Fruit fly (Drosophila melanogaster): Measurements from ENCODE around the gene CG13901.

The CG13901 gene

dm6 chr3L:851061-851460, 13.4 kb upstream of the CG13901 start, which contains the start of gene Dci (continued):
- peak; percentile 11 for TF ChIP-seq her (GFP tag; optimal IDR thresholded peaks at IDR 0.05)
- TF ChIP-seq HLH54F (GFP tag; optimal IDR thresholded peaks at IDR 0.05) = peak; percentile 76
- no peak for TF ChIP-seq CG14965 (GFP tag; optimal IDR thresholded peaks at IDR 0.05; ENCODE audit: borderline replicate concordance)
- TF ChIP-seq lilli (GFP tag; optimal IDR thresholded peaks at IDR 0.05) = peak; percentile 77
- TF ChIP-seq C15 (GFP tag; IDR thresholded peaks at IDR 0.05) = peak; percentile 43; the same call in 1 of the 3 replicates
- TF ChIP-seq gem (tag; optimal IDR thresholded peaks at IDR 0.05) = peak; percentile 82
- TF ChIP-seq otp (GFP tag; IDR thresholded peaks at IDR 0.05) = peak; percentile 48; the same call in 1 of the 3 replicates
- peak; percentile 27 for TF ChIP-seq Lhr (GFP tag; optimal IDR thresholded peaks at IDR 0.05)
- TF ChIP-seq shn (GFP tag; optimal IDR thresholded peaks at IDR 0.05) = peak; percentile 63
- peak; percentile 34 for TF ChIP-seq CG8388 (GFP tag; optimal IDR thresholded peaks at IDR 0.05)
- peak; percentile 84 for TF ChIP-seq CG2889 (GFP tag; IDR thresholded peaks at IDR 0.05)
- TF ChIP-seq chinmo (GFP tag; IDR thresholded peaks at IDR 0.05; ENCODE audit: partially characterized antibody) = 0 out of 4 replicates have a peak, but pooled peaks have one; percentile 49
- peak; percentile 16 for TF ChIP-seq Dek (tag; optimal IDR thresholded peaks at IDR 0.05)
- TF ChIP-seq CrebB (tag; optimal IDR thresholded peaks at IDR 0.05) = no peak
- TF ChIP-seq Neu2 (GFP tag; optimal IDR thresholded peaks at IDR 0.05; ENCODE audit: borderline replicate concordance) = peak; percentile 52
- TF ChIP-seq CG8478 (optimal IDR thresholded peaks at IDR 0.05) = peak; percentile 57
- peak; percentile 92 for TF ChIP-seq Doc3 (GFP tag; IDR thresholded peaks at IDR 0.05; ENCODE audit: partially characterized antibody)
- TF ChIP-seq CG30403 (GFP tag; optimal IDR thresholded peaks at IDR 0.05) = peak; percentile 85
- peak; percentile 38; the same call in 1 of the 2 replicates for TF ChIP-seq CG1024 (GFP tag; IDR thresholded peaks at IDR 0.05)
- no peak for TF ChIP-seq YL-1 (GFP tag; optimal IDR thresholded peaks at IDR 0.05)
- TF ChIP-seq caup (GFP tag; optimal IDR thresholded peaks at IDR 0.05; ENCODE audit: severe bottlenecking) = peak; percentile 10
- no peak for TF ChIP-seq CG12299 (tag; optimal IDR thresholded peaks at IDR 0.05)
- peak; percentile 67 for TF ChIP-seq Ssrp (tag; optimal IDR thresholded peaks at IDR 0.05)
- peak; percentile 9; the same call in 1 of the 2 replicates for TF ChIP-seq onecut (GFP tag; IDR thresholded peaks at IDR 0.05)
- TF ChIP-seq lbe (GFP tag; optimal IDR thresholded peaks at IDR 0.05) = no peak
- peak; percentile 79 for TF ChIP-seq CG9727 (GFP tag; optimal IDR thresholded peaks at IDR 0.05)
- peak; percentile 90 for TF ChIP-seq MBD-R2 (GFP tag; IDR thresholded peaks at IDR 0.05)
- no peak for TF ChIP-seq CG4854 (GFP tag; optimal IDR thresholded peaks at IDR 0.05)
- no peak for TF ChIP-seq toy (GFP tag; IDR thresholded peaks at IDR 0.05)
- no peak for TF ChIP-seq CG4328 (GFP tag; optimal IDR thresholded peaks at IDR 0.05)
- peak; percentile 39 for TF ChIP-seq Atf-2 (GFP tag; optimal IDR thresholded peaks at IDR 0.05)
- peak; percentile 47 for TF ChIP-seq CG1792 (GFP tag; optimal IDR thresholded peaks at IDR 0.05)
- TF ChIP-seq Opbp (GFP tag; IDR thresholded peaks at IDR 0.05; ENCODE audit: partially characterized antibody) = peak; percentile 75; the same call in 2 of the 3 replicates
- no peak for TF ChIP-seq CG7745 (tag; optimal IDR thresholded peaks at IDR 0.05)
- no peak; the same call in 1 of the 2 replicates for TF ChIP-seq gsb (GFP tag; IDR thresholded peaks at IDR 0.05)
- no peak for TF ChIP-seq Eip74EF (GFP tag; optimal IDR thresholded peaks at IDR 0.05)
- no peak for TF ChIP-seq CG15073 (GFP tag; optimal IDR thresholded peaks at IDR 0.05)
- TF ChIP-seq CG10654 (GFP tag; optimal IDR thresholded peaks at IDR 0.05) = peak; percentile 75
- TF ChIP-seq Awh (GFP tag; IDR thresholded peaks at IDR 0.05) = peak; percentile 57
- peak; percentile 46; the same call in 1 of the 2 replicates for TF ChIP-seq lmd (GFP tag; IDR thresholded peaks at IDR 0.05)
- peak; percentile 91 for TF ChIP-seq knrl (GFP tag; IDR thresholded peaks at IDR 0.05; ENCODE audit: partially characterized antibody)
- TF ChIP-seq grau (tag; optimal IDR thresholded peaks at IDR 0.05) = peak; percentile 71
- TF ChIP-seq CG1832 (GFP tag; optimal IDR thresholded peaks at IDR 0.05) = no peak
- peak; percentile 14 for TF ChIP-seq CG9797 (GFP tag; optimal IDR thresholded peaks at IDR 0.05)
- TF ChIP-seq ham (GFP tag; IDR thresholded peaks at IDR 0.05) = peak; percentile 77; the same call in 1 of the 2 replicates
- no peak for TF ChIP-seq CG12219 (GFP tag; optimal IDR thresholded peaks at IDR 0.05)
- peak; percentile 91 for TF ChIP-seq CG34422 (GFP tag; IDR thresholded peaks at IDR 0.05)
- TF ChIP-seq fd96Cb (tag; optimal IDR thresholded peaks at IDR 0.05) = peak; percentile 7
- peak; percentile 65 for TF ChIP-seq ttk (GFP tag; IDR thresholded peaks at IDR 0.05)
- no peak for TF ChIP-seq CG6683 (GFP tag; optimal IDR thresholded peaks at IDR 0.05)

Data from whole organism, embryonic.